Fruit fly (Drosophila melanogaster): Measurements from ENCODE around the gene Ptpmeg.

Gene Ptpmeg

DNA sequence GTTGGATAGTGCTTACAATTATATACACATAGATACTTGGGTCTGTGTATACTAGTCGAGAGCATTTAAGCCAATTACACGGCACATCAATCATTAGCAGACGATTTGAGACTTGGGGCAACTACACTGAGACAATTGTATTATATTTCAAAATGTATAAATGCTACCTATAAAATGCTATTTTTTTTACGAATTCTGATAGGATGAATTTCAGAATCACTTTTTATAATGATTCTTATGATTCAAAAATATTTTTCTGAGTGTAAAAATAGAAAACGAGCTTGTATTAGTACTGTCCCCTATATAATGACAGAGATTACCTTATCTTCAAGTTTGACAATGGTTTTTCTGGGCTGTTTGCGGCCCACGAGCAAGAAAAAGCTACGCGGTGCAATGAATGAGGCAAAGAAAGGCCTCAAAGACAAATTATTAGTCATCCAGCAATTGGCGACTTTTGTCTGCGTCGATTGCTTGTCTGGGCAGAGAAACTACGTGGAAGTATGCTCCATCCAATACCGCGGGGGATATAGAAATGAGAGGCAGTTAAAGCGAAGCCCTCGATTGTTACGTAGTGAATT is 22.8 kb downstream of the Ptpmeg start (continued):
- TF ChIP-seq CG1024 (GFP tag; IDR thresholded peaks at IDR 0.05) (peak; percentile 74), CG12769 (tag; optimal IDR thresholded peaks at IDR 0.05) (no peak), CG3726 (GFP tag; IDR thresholded peaks at IDR 0.05) (peak; percentile 52; the same call in 1 of the 3 replicates), HLH3B (GFP tag; IDR thresholded peaks at IDR 0.05) (peak; percentile 85), CG2116 (GFP tag; optimal IDR thresholded peaks at IDR 0.05) (peak; percentile 1), so (GFP tag; IDR thresholded peaks at IDR 0.05) (peak; percentile 69; the same call in 1 of the 3 replicates), CG43689 (GFP tag; IDR thresholded peaks at IDR 0.05) (peak; percentile 63), bbx (GFP tag; IDR thresholded peaks at IDR 0.05; ENCODE audit: partially characterized antibody) (no peak), Usf (GFP tag; optimal IDR thresholded peaks at IDR 0.05) (no peak), sisA (GFP tag; IDR thresholded peaks at IDR 0.05) (peak; percentile 85), unpg (GFP tag; optimal IDR thresholded peaks at IDR 0.05) (peak; percentile 76), zen2 (GFP tag; IDR thresholded peaks at IDR 0.05; ENCODE audit: partially characterized antibody) (no peak), CG18764 (GFP tag; optimal IDR thresholded peaks at IDR 0.05) (peak; percentile 68), cad (GFP tag; optimal IDR thresholded peaks at IDR 0.05) (no peak), z (GFP tag; IDR thresholded peaks at IDR 0.05) (no peak), tin (GFP tag; optimal IDR thresholded peaks at IDR 0.05) (peak; percentile 53), CG7357 (GFP tag; IDR thresholded peaks at IDR 0.05) (peak; percentile 65; the same call in 2 of the 3 replicates), Lim3 (GFP tag; IDR thresholded peaks at IDR 0.05) (no peak), Asciz (GFP tag; optimal IDR thresholded peaks at IDR 0.05) (peak; percentile 37), CG11723 (GFP tag; optimal IDR thresholded peaks at IDR 0.05) (no peak), CG10979 (tag; optimal IDR thresholded peaks at IDR 0.05) (peak; percentile 82), Dad (GFP tag; optimal IDR thresholded peaks at IDR 0.05) (peak; percentile 52), CG12659 (GFP tag; optimal IDR thresholded peaks at IDR 0.05) (peak; percentile 68), caup (GFP tag; optimal IDR thresholded peaks at IDR 0.05; ENCODE audit: severe bottlenecking) (peak; percentile 66), CG8281 (tag; optimal IDR thresholded peaks at IDR 0.05) (peak; percentile 23), CG1792 (GFP tag; optimal IDR thresholded peaks at IDR 0.05) (peak; percentile 47), CG6683 (GFP tag; optimal IDR thresholded peaks at IDR 0.05) (peak; percentile 16), chn (GFP tag; optimal IDR thresholded peaks at IDR 0.05) (peak; percentile 0), CG3281 (GFP tag; optimal IDR thresholded peaks at IDR 0.05) (peak; percentile 76), Myb (GFP tag; optimal IDR thresholded peaks at IDR 0.05) (peak; percentile 13), MTF-1 (GFP tag; optimal IDR thresholded peaks at IDR 0.05; ENCODE audit: borderline replicate concordance) (no peak), CG9797 (GFP tag; optimal IDR thresholded peaks at IDR 0.05) (no peak), btn (GFP tag; optimal IDR thresholded peaks at IDR 0.05) (peak; percentile 48), Hand (GFP tag; optimal IDR thresholded peaks at IDR 0.05) (peak; percentile 36), kni (GFP tag; optimal IDR thresholded peaks at IDR 0.05) (no peak), Bdp1 (GFP tag; optimal IDR thresholded peaks at IDR 0.05) (peak; percentile 25), Dek (tag; optimal IDR thresholded peaks at IDR 0.05) (peak; percentile 64), CG4730 (GFP tag; IDR thresholded peaks at IDR 0.05) (peak; percentile 72), TFAM (GFP tag; optimal IDR thresholded peaks at IDR 0.05) (no peak), tna (GFP tag; IDR thresholded peaks at IDR 0.05; ENCODE audit: partially characterized antibody) (no peak), az2 (GFP tag; optimal IDR thresholded peaks at IDR 0.05) (peak; percentile 70), fd96Cb (tag; optimal IDR thresholded peaks at IDR 0.05) (peak; percentile 82), vfl (GFP tag; optimal IDR thresholded peaks at IDR 0.05) (no peak), aop (GFP tag; IDR thresholded peaks at IDR 0.05) (no peak), crol (GFP tag; IDR thresholded peaks at IDR 0.05) (no peak), nerfin-2 (GFP tag; IDR thresholded peaks at IDR 0.05; ENCODE audit: partially characterized antibody) (no peak), Side (GFP tag; optimal IDR thresholded peaks at IDR 0.05) (peak; percentile 51), CG30020 (tag; optimal IDR thresholded peaks at IDR 0.05) (no peak), otp (GFP tag; IDR thresholded peaks at IDR 0.05) (peak; percentile 67; the same call in 1 of the 3 replicates)

Measured in whole organism, embryonic.